Fruit fly (Drosophila melanogaster) whole organism, embryonic: ENCODE measurements around the gene scpr-A.

Source experiments
- Ada2b ChIP-seq: fragments of 200-800 bp; sonication (Bioruptor generic); IDR thresholded peaks from 2 replicates; pipeline ENCODE4 v1.3.6; 2022; ENCODE audit warnings: missing biosample characterization, missing genetic modification characterization
- Adf1 ChIP-seq: fragments of 200-800 bp; sonication (Bioruptor generic); IDR thresholded peaks from 2 replicates; pipeline ENCODE4 v1.3.6; 2022; ENCODE audit warnings: missing biosample characterization, missing genetic modification characterization
- Awh ChIP-seq: fragments of 200-800 bp; sonication (Bioruptor generic); IDR thresholded peaks from 2 replicates; pipeline ENCODE4, ENCODE4 v1.3.6; 2022; ENCODE audit warnings: missing biosample characterization, missing genetic modification characterization
- CG10267 ChIP-seq: fragments of 200-800 bp; sonication (Bioruptor generic); optimal IDR thresholded peaks from 2 replicates; lab custom pipeline; 2018; ENCODE audit warnings: missing biosample characterization, mild to moderate bottlenecking, missing genetic modification characterization, moderate library complexity
- CG10565 ChIP-seq: fragments of 200-800 bp; sonication (Bioruptor generic); optimal IDR thresholded peaks from 3 replicates; lab custom pipeline; 2016; ENCODE audit warnings: missing biosample characterization, mild to moderate bottlenecking, missing genetic modification characterization
- CG11398 ChIP-seq: fragments of 200-800 bp; sonication (Bioruptor generic); optimal IDR thresholded peaks from 2 replicates; lab custom pipeline; 2016; ENCODE audit warnings: missing biosample characterization, missing genetic modification characterization
- CG11456 ChIP-seq: fragments of 200-800 bp; sonication (Bioruptor generic); IDR thresholded peaks from 3 replicates; pipeline ENCODE4 v1.3.6; 2022; ENCODE audit warnings: missing biosample characterization, missing genetic modification characterization
- CG12155 ChIP-seq: fragments of 200-800 bp; sonication (Bioruptor generic); optimal IDR thresholded peaks from 3 replicates; lab custom pipeline; 2016; ENCODE audit warnings: missing biosample characterization, missing genetic modification characterization
- CG12299 ChIP-seq: fragments of 200-800 bp; sonication (Bioruptor generic); optimal IDR thresholded peaks from 2 replicates; lab custom pipeline; 2018; ENCODE audit warnings: missing biosample characterization, mild to moderate bottlenecking, missing genetic modification characterization
- CG14014 ChIP-seq: fragments of 200-800 bp; sonication (Bioruptor generic); IDR thresholded peaks from 2 replicates; pipeline ENCODE4 v1.3.6; 2022; ENCODE audit warnings: missing biosample characterization, missing genetic modification characterization
- CG15601 ChIP-seq: fragments of 200-800 bp; sonication (Bioruptor generic); optimal IDR thresholded peaks from 3 replicates; lab custom pipeline; 2019; ENCODE audit warnings: missing biosample characterization, mild to moderate bottlenecking, missing genetic modification characterization, moderate library complexity
- CG16815 ChIP-seq: fragments of 200-800 bp; sonication (Bioruptor generic); optimal IDR thresholded peaks from 3 replicates; lab custom pipeline; 2017; ENCODE audit warnings: missing biosample characterization, mild to moderate bottlenecking, missing genetic modification characterization
- CG2120 ChIP-seq: fragments of 200-800 bp; sonication (Bioruptor generic); optimal IDR thresholded peaks from 3 replicates; lab custom pipeline; 2016; ENCODE audit warnings: missing biosample characterization, missing genetic modification characterization
- CG2202 ChIP-seq: fragments of 200-800 bp; sonication (Bioruptor generic); optimal IDR thresholded peaks from 2 replicates; lab custom pipeline; 2018; ENCODE audit warnings: missing biosample characterization, mild to moderate bottlenecking, missing genetic modification characterization
- CG31441 ChIP-seq: fragments of 200-800 bp; sonication (Bioruptor generic); IDR thresholded peaks from 2 replicates; pipeline ENCODE4 v1.3.6; 2022; ENCODE audit warnings: missing biosample characterization, missing genetic modification characterization
- CG3163 ChIP-seq: fragments of 200-800 bp; sonication (Bioruptor generic); optimal IDR thresholded peaks from 3 replicates; lab custom pipeline; 2016; ENCODE audit warnings: missing biosample characterization, missing genetic modification characterization
- CG3838 ChIP-seq: fragments of 200-800 bp; sonication (Bioruptor generic); optimal IDR thresholded peaks from 3 replicates; lab custom pipeline; 2016; ENCODE audit warnings: missing biosample characterization, missing genetic modification characterization
- CG6765 ChIP-seq: fragments of 200-800 bp; sonication (Bioruptor generic); optimal IDR thresholded peaks from 3 replicates; lab custom pipeline; 2017; ENCODE audit warnings: missing biosample characterization, mild to moderate bottlenecking, missing genetic modification characterization
- CG8944 ChIP-seq: fragments of 200-800 bp; sonication (Bioruptor generic); optimal IDR thresholded peaks from 3 replicates; lab custom pipeline; 2016; ENCODE audit warnings: missing biosample characterization, missing genetic modification characterization
- CHES-1-like ChIP-seq: fragments of 200-800 bp; sonication (Bioruptor generic); optimal IDR thresholded peaks from 2 replicates; lab custom pipeline; 2016; ENCODE audit warnings: missing biosample characterization, missing genetic modification characterization
- CTCF ChIP-seq: fragments of 200-800 bp; sonication (Bioruptor generic); optimal IDR thresholded peaks from 2 replicates; lab custom pipeline; 2017; ENCODE audit warnings: missing biosample characterization, mild to moderate bottlenecking, missing genetic modification characterization, moderate library complexity
- D19B ChIP-seq: fragments of 200-800 bp; sonication (Bioruptor generic); optimal IDR thresholded peaks from 2 replicates; lab custom pipeline; 2017; ENCODE audit warnings: missing biosample characterization, mild to moderate bottlenecking, missing genetic modification characterization
- Dad ChIP-seq: fragments of 200-800 bp; sonication (Bioruptor generic); optimal IDR thresholded peaks from 3 replicates; lab custom pipeline; 2016; ENCODE audit warnings: missing biosample characterization, missing genetic modification characterization
- Dek ChIP-seq: fragments of 200-800 bp; sonication (Bioruptor generic); optimal IDR thresholded peaks from 3 replicates; lab custom pipeline; 2019; ENCODE audit warnings: missing biosample characterization, mild to moderate bottlenecking, missing genetic modification characterization, moderate library complexity
- Doc3 ChIP-seq: fragments of 200-800 bp; sonication (Bioruptor generic); IDR thresholded peaks from 3 replicates; pipeline ENCODE4 v1.3.6; 2022; ENCODE audit warnings: missing biosample characterization, missing genetic modification characterization; ENCODE audit not compliant: partially characterized antibody
- Dp ChIP-seq: fragments of 200-800 bp; sonication (Bioruptor generic); optimal IDR thresholded peaks from 2 replicates; lab custom pipeline; 2018; ENCODE audit warnings: missing biosample characterization, mild to moderate bottlenecking, missing genetic modification characterization, moderate library complexity
- E2f2 ChIP-seq: fragments of 200-800 bp; sonication (Bioruptor generic); IDR thresholded peaks from 2 replicates; pipeline ENCODE4 v1.3.6; 2022; ENCODE audit warnings: missing biosample characterization, missing genetic modification characterization
- ERR ChIP-seq: fragments of 200-800 bp; sonication (Bioruptor generic); optimal IDR thresholded peaks from 2 replicates; lab custom pipeline; 2016; ENCODE audit warnings: missing biosample characterization, missing genetic modification characterization
- H15 ChIP-seq: fragments of 200-800 bp; sonication (Bioruptor generic); IDR thresholded peaks from 3 replicates; pipeline ENCODE4 v1.3.6; 2022; ENCODE audit warnings: missing biosample characterization, missing genetic modification characterization
- HmgD ChIP-seq: fragments of 200-800 bp; sonication (Bioruptor generic); optimal IDR thresholded peaks from 3 replicates; lab custom pipeline; 2016; ENCODE audit warnings: missing biosample characterization, missing genetic modification characterization
- HmgZ ChIP-seq: fragments of 200-800 bp; sonication (Bioruptor generic); optimal IDR thresholded peaks from 2 replicates; lab custom pipeline; 2018; ENCODE audit warnings: missing biosample characterization, mild to moderate bottlenecking, missing genetic modification characterization
- Lhr ChIP-seq: fragments of 200-800 bp; sonication (Bioruptor generic); optimal IDR thresholded peaks from 3 replicates; lab custom pipeline; 2017; ENCODE audit warnings: mild to moderate bottlenecking, missing biosample characterization, missing genetic modification reagents, missing genetic modification characterization
- NC2β ChIP-seq: fragments of 200-800 bp; sonication (Bioruptor generic); optimal IDR thresholded peaks from 2 replicates; lab custom pipeline; 2016; ENCODE audit warnings: missing biosample characterization, missing genetic modification characterization
- Nf-YA ChIP-seq: fragments of 200-800 bp; sonication (Bioruptor generic); IDR thresholded peaks from 2 replicates; pipeline ENCODE4 v1.3.6; 2022; ENCODE audit warnings: missing biosample characterization, missing genetic modification characterization
- Trl ChIP-seq, 3 experiments: fragments of >200 bp in 2 of 3; fragments of 200-800 bp in 1 of 3; sonication (Bioruptor generic) in 1 of 3; optimal IDR thresholded peaks; 2 replicates in 1 of 3; 3 replicates in 2 of 3; lab custom pipeline; 2016 to 2017; ENCODE audit warnings: missing biosample characterization in 1 of 3, missing genetic modification characterization in 1 of 3
- ab ChIP-seq: fragments of 200-800 bp; sonication (Bioruptor generic); optimal IDR thresholded peaks from 2 replicates; lab custom pipeline; 2016; ENCODE audit warnings: missing biosample characterization, missing genetic modification characterization
- bab2 ChIP-seq: fragments of 200-800 bp; sonication (Bioruptor generic); optimal IDR thresholded peaks from 2 replicates; lab custom pipeline; 2016; ENCODE audit warnings: missing biosample characterization, missing genetic modification characterization
- corto ChIP-seq: fragments of 200-800 bp; sonication (Bioruptor generic); optimal IDR thresholded peaks from 2 replicates; lab custom pipeline; 2016; ENCODE audit warnings: missing biosample characterization, mild to moderate bottlenecking, missing genetic modification characterization, moderate library complexity
- danr ChIP-seq: fragments of 200-800 bp; sonication (Bioruptor generic); IDR thresholded peaks from 2 replicates; pipeline ENCODE4 v1.3.6; 2022; ENCODE audit warnings: missing biosample characterization, missing genetic modification characterization
- ems ChIP-seq: fragments of 200-800 bp; sonication (Bioruptor generic); optimal IDR thresholded peaks from 3 replicates; lab custom pipeline; 2016; ENCODE audit warnings: missing biosample characterization, missing genetic modification characterization
- kni ChIP-seq: fragments of 200-800 bp; sonication (Bioruptor generic); optimal IDR thresholded peaks from 3 replicates; lab custom pipeline; 2017; ENCODE audit warnings: mild to moderate bottlenecking, missing biosample characterization, missing genetic modification reagents, missing genetic modification characterization
- lmd ChIP-seq: fragments of 200-800 bp; sonication (Bioruptor generic); IDR thresholded peaks from 2 replicates; pipeline ENCODE4 v1.3.6; 2022; ENCODE audit warnings: missing biosample characterization, missing genetic modification characterization
- lov ChIP-seq, 2 experiments: fragments of 200-800 bp in 1 of 2; fragments of >200 bp in 1 of 2; sonication (Bioruptor generic) in 1 of 2; IDR thresholded peaks in 1 of 2; optimal IDR thresholded peaks in 1 of 2; 2 replicates in 1 of 2; 3 replicates in 1 of 2; pipeline versions ENCODE4 v1.3.6 to Lab custom; 2017 to 2022; ENCODE audit warnings: missing biosample characterization in 1 of 2, missing genetic modification characterization in 1 of 2
- nau ChIP-seq: fragments of 200-800 bp; sonication (Bioruptor generic); optimal IDR thresholded peaks from 3 replicates; lab custom pipeline; 2017; ENCODE audit warnings: missing biosample characterization, mild to moderate bottlenecking, missing genetic modification characterization, missing genetic modification reagents
- shn ChIP-seq: fragments of 200-800 bp; sonication (Bioruptor generic); optimal IDR thresholded peaks from 3 replicates; lab custom pipeline; 2016; ENCODE audit warnings: missing biosample characterization, missing genetic modification characterization
- tio ChIP-seq: fragments of 200-800 bp; sonication (Bioruptor generic); optimal IDR thresholded peaks from 2 replicates; lab custom pipeline; 2017; ENCODE audit warnings: missing biosample characterization, missing genetic modification characterization, inconsistent platforms
- tll ChIP-seq, 2 experiments: fragments of 200-800 bp in 1 of 2; fragments of >200 bp in 1 of 2; sonication (Bioruptor generic) in 1 of 2; optimal IDR thresholded peaks; 2 replicates each; lab custom pipeline; 2017 to 2019; ENCODE audit warnings: missing biosample characterization in 2 of 2, missing genetic modification characterization in 2 of 2, mild to moderate bottlenecking in 1 of 2, moderate library complexity in 1 of 2
- tup ChIP-seq: fragments of 200-800 bp; sonication (Bioruptor generic); optimal IDR thresholded peaks from 2 replicates; lab custom pipeline; 2016; ENCODE audit warnings: missing biosample characterization, mild to moderate bottlenecking, missing genetic modification characterization, moderate library complexity
- usp ChIP-seq: fragments of >200 bp; optimal IDR thresholded peaks from 2 replicates; lab custom pipeline; 2017; ENCODE audit warnings: missing biosample characterization, missing genetic modification characterization

The scpr-A gene

dm6 chr3R:11196648-11197388, 44.2 kb upstream of the scpr-A start (continued):
- TF ChIP-seq CG12299 (peak; percentile 97), CG11398 (GFP tag; lab: Kevin White, UChicago) (no peak), Dp (GFP tag; lab: Kevin White, UChicago) (peak; percentile 23), CG16815 (peak; percentile 97), Dek (tag; lab: Kevin White, UChicago) (peak; percentile 99), ems (GFP tag; lab: Kevin White, UChicago) (peak; percentile 90), CG12155 (GFP tag; lab: Kevin White, UChicago) (peak; percentile 94), E2f2 (GFP tag; lab: Robert Waterston, UW) (peak; percentile 87), HmgZ (tag; lab: Kevin White, UChicago) (peak; percentile 97), CG3838 (GFP tag; lab: Kevin White, UChicago) (peak; percentile 94), CG10565 (GFP tag; lab: Kevin White, UChicago) (peak; percentile 77), NC2β (GFP tag; lab: Kevin White, UChicago) (peak; percentile 55), Trl (optimal IDR thresholded peaks at IDR 0.05; lab: Kevin White, UChicago) (peak; percentile 71 to 81), Trl (GFP tag; optimal IDR thresholded peaks at IDR 0.05; lab: Kevin White, UChicago) (peak; percentile 81), corto (GFP tag; lab: Kevin White, UChicago) (peak; percentile 83), CG15601 (tag; lab: Kevin White, UChicago) (peak; percentile 98), kni (GFP tag; lab: Kevin White, UChicago) (peak; percentile 92), usp (GFP tag; lab: Kevin White, UChicago) (no peak), D19B (GFP tag; lab: Kevin White, UChicago) (peak; percentile 96), CG8944 (GFP tag; lab: Kevin White, UChicago) (peak; percentile 78), CG10267 (tag; lab: Kevin White, UChicago) (peak; percentile 96), shn (peak; percentile 82), Dad (GFP tag; lab: Kevin White, UChicago) (peak; percentile 95), nau (GFP tag; lab: Kevin White, UChicago) (peak; percentile 97), Awh (GFP tag; lab: Robert Waterston, UW) (peak; percentile 97), Nf-YA (peak; percentile 96), danr (peak; percentile 97), HmgD (GFP tag; lab: Kevin White, UChicago) (peak; percentile 56), lmd (GFP tag; lab: Robert Waterston, UW) (peak; percentile 99), lov (optimal IDR thresholded peaks at IDR 0.05; lab: Kevin White, UChicago) (no peak), lov (GFP tag; IDR thresholded peaks at IDR 0.05; lab: Robert Waterston, UW) (peak; percentile 88; the same call in 2 of the 3 replicates), tll (GFP tag; optimal IDR thresholded peaks at IDR 0.05; lab: Kevin White, UChicago) (peak in 1 of 2 experiments; percentile 81), H15 (GFP tag; lab: Robert Waterston, UW) (peak; percentile 97), bab2 (GFP tag; lab: Kevin White, UChicago) (peak; percentile 98), Doc3 (GFP tag; lab: Robert Waterston, UW) (no peak), CG31441 (GFP tag; lab: Robert Waterston, UW) (peak; percentile 100), ab (GFP tag; lab: Kevin White, UChicago) (no peak), CG3163 (GFP tag; lab: Kevin White, UChicago) (peak; percentile 97), CG11456 (GFP tag; lab: Robert Waterston, UW) (peak; percentile 98), Ada2b (GFP tag; lab: Robert Waterston, UW) (peak; percentile 97), tio (GFP tag; lab: Kevin White, UChicago) (peak; percentile 96), CG2120 (GFP tag; lab: Kevin White, UChicago) (peak; percentile 98), Adf1 (GFP tag; lab: Robert Waterston, UW) (peak; percentile 88), CG14014 (GFP tag; lab: Robert Waterston, UW) (peak; percentile 98), CG2202 (peak; percentile 92), tup (GFP tag; lab: Kevin White, UChicago) (peak; percentile 69), Lhr (peak; percentile 93), ERR (peak; percentile 39), CHES-1-like (GFP tag; lab: Kevin White, UChicago) (peak; percentile 85), CG6765 (GFP tag; lab: Kevin White, UChicago) (peak; percentile 98), CTCF (GFP tag; lab: Kevin White, UChicago) (peak; percentile 67)
